Fruit fly (Drosophila melanogaster) S2 (cell line): ENCODE measurements around the gene CG4496.

Experiments
- CG8478 ChIP-seq: fragments of >200 bp; optimal IDR thresholded peaks from 2 replicates; lab custom pipeline; 2018
- CTCF ChIP-seq, 2 experiments: fragments of >200 bp; optimal IDR thresholded peaks; 2 replicates each; lab custom pipeline; 2018

- TF ChIP-seq CTCF (optimal IDR thresholded peaks at IDR 0.05; lab: Kevin White, UChicago): no peak
- no peak for TF ChIP-seq CG8478 (lab: Kevin White, UChicago)
Observed at dm6 chr2L:7150775-7151174, 39.0 kb downstream of the CG4496 start.
